Worm (Caenorhabditis elegans): ENCODE measurements around the gene pho-11.
A peak's percentile ranks its signal among the peaks of the same experiment; 100 is the strongest.

ce11 chrII:9974967-9975366 is 43.3 kb downstream of the pho-11 start, which contains the start of gene aakg-5:
- TF ChIP-seq mdl-1 (tag; optimal IDR thresholded peaks at IDR 0.05) (no peak), zag-1 (tag; optimal IDR thresholded peaks at IDR 0.05) (no peak), elt-3 (tag; optimal IDR thresholded peaks at IDR 0.05) (peak in 1 of 3 experiments; percentile 21), snpc-4 (tag; optimal IDR thresholded peaks at IDR 0.05) (peak; percentile 17)

Data from whole organism, L3 larva.